Worm (Caenorhabditis elegans) whole organism, L4 larva: ENCODE data around the gene F32D8.4.
A peak's percentile ranks its signal among the peaks of the same experiment; 100 is the strongest.

Source experiments
- F44E2.7 ChIP-seq: fragments of 200-800 bp; sonication (Bioruptor generic); IDR thresholded peaks from 2 replicates; pipeline ENCODE4 v2.1.2; 2022; ENCODE audit warnings: missing genetic modification characterization, missing compliant biosample characterization
- T26A8.4 ChIP-seq: fragments of 200-800 bp; sonication (Bioruptor generic); IDR thresholded peaks from 2 replicates; pipeline ENCODE4 v1.3.6; 2022; ENCODE audit warnings: missing genetic modification characterization, missing compliant biosample characterization
- Y48G9A.11 ChIP-seq: fragments of 200-800 bp; sonication (Bioruptor generic); IDR thresholded peaks from 2 replicates; pipeline ENCODE4 v1.3.6; 2022; ENCODE audit warnings: missing genetic modification reagents, missing genetic modification characterization, missing compliant biosample characterization
- Y75B8A.6 ChIP-seq: fragments of 200-800 bp; sonication (Bioruptor generic); IDR thresholded peaks from 2 replicates; pipeline ENCODE4 v1.3.6; 2022; ENCODE audit warnings: missing genetic modification reagents, missing genetic modification characterization, missing compliant biosample characterization
- ceh-82 ChIP-seq: sonication (generic microtip); optimal IDR thresholded peaks from 2 replicates; lab custom pipeline; 2017; ENCODE audit warnings: missing biosample characterization, missing genetic modification characterization
- ctbp-1 ChIP-seq: fragments of 200-800 bp; sonication (Bioruptor generic); IDR thresholded peaks from 2 replicates; pipeline ENCODE4 v1.3.6; 2022; ENCODE audit warnings: missing genetic modification reagents, missing genetic modification characterization, missing compliant biosample characterization
- daf-16 ChIP-seq, 3 experiments: sonication (generic microtip); optimal IDR thresholded peaks; 2 replicates each; lab custom pipeline; 2016 to 2017; ENCODE audit warnings: missing genetic modification characterization in 3 of 3, missing genetic modification reagents in 3 of 3, mild to moderate bottlenecking in 2 of 3, missing compliant biosample characterization in 2 of 3, missing biosample characterization in 1 of 3, moderate library complexity in 1 of 3
- daf-19 ChIP-seq: fragments of 200-800 bp; sonication (Bioruptor generic); conservative IDR thresholded peaks from 2 replicates; pipeline ENCODE4 v1.3.6; 2022; ENCODE audit warnings: missing genetic modification characterization, missing compliant biosample characterization
- dmd-6 ChIP-seq: fragments of 200-800 bp; sonication (Bioruptor generic); IDR thresholded peaks from 2 replicates; pipeline ENCODE4 v1.3.6; 2022; ENCODE audit warnings: missing genetic modification reagents, missing genetic modification characterization, missing compliant biosample characterization
- dmd-9 ChIP-seq: fragments of 200-800 bp; sonication (Bioruptor generic); IDR thresholded peaks from 2 replicates; pipeline ENCODE4 v1.3.6; 2022; ENCODE audit warnings: missing genetic modification reagents, missing genetic modification characterization, missing compliant biosample characterization
- duxl-1 ChIP-seq: sonication (generic microtip); optimal IDR thresholded peaks from 2 replicates; lab custom pipeline; 2016; ENCODE audit warnings: mild to moderate bottlenecking, missing genetic modification characterization, moderate library complexity, missing compliant biosample characterization; ENCODE audit not compliant: poor library complexity
- dve-1 ChIP-seq: sonication (generic microtip); optimal IDR thresholded peaks from 2 replicates; lab custom pipeline; 2017; ENCODE audit warnings: antibody characterized with exemption, mild to moderate bottlenecking, missing genetic modification characterization, missing compliant biosample characterization; ENCODE audit not compliant: insufficient read depth
- fkh-10 ChIP-seq: fragments of 150-350 bp; optimal IDR thresholded peaks from 2 replicates; lab custom pipeline; 2014; ENCODE audit warnings: missing biosample characterization, missing genetic modification reagents, missing genetic modification characterization
- gei-8 ChIP-seq: fragments of 200-800 bp; sonication (Bioruptor generic); optimal IDR thresholded peaks from 2 replicates; lab custom pipeline; 2018; ENCODE audit warnings: mild to moderate bottlenecking, missing genetic modification characterization, missing compliant biosample characterization
- hif-1 ChIP-seq, 2 experiments: sonication (generic microtip); optimal IDR thresholded peaks; 2 replicates each; lab custom pipeline; 2016 to 2017; ENCODE audit warnings: missing compliant biosample characterization in 2 of 2, missing genetic modification characterization in 2 of 2, missing genetic modification reagents in 2 of 2, missing genotype in 2 of 2, mild to moderate bottlenecking in 1 of 2
- hlh-11 ChIP-seq: fragments of 200-800 bp; sonication (Bioruptor generic); optimal IDR thresholded peaks from 2 replicates; lab custom pipeline; 2018; ENCODE audit warnings: mild to moderate bottlenecking, missing genetic modification characterization, missing compliant biosample characterization
- hlh-30 ChIP-seq: sonication (generic microtip); optimal IDR thresholded peaks from 2 replicates; lab custom pipeline; 2017; ENCODE audit warnings: antibody characterized with exemption, mild to moderate bottlenecking, missing genetic modification characterization, missing compliant biosample characterization; ENCODE audit not compliant: insufficient read depth
- jun-1 ChIP-seq: fragments of 150-350 bp; optimal IDR thresholded peaks from 2 replicates; lab custom pipeline; 2014; ENCODE audit warnings: missing biosample characterization, missing genetic modification reagents, missing genetic modification characterization
- lin-38 ChIP-seq: fragments of 200-800 bp; sonication (Bioruptor generic); IDR thresholded peaks from 2 replicates; pipeline ENCODE4 v1.3.6; 2022; ENCODE audit warnings: missing genetic modification reagents, missing genetic modification characterization, missing compliant biosample characterization
- lin-39 ChIP-seq: fragments of 150-350 bp; optimal IDR thresholded peaks from 2 replicates; lab custom pipeline; 2014; ENCODE audit warnings: missing biosample characterization, missing genetic modification reagents, missing genetic modification characterization
- mxl-2 ChIP-seq: fragments of 200-800 bp; sonication (Bioruptor generic); conservative IDR thresholded peaks from 2 replicates; pipeline ENCODE4 v1.3.6; 2022; ENCODE audit warnings: missing genetic modification reagents, missing genetic modification characterization, missing compliant biosample characterization
- nhr-10 ChIP-seq: fragments of 150-350 bp; optimal IDR thresholded peaks from 2 replicates; lab custom pipeline; 2014; ENCODE audit warnings: missing biosample characterization, missing genetic modification characterization
- nhr-11 ChIP-seq: fragments of 150-350 bp; optimal IDR thresholded peaks from 2 replicates; lab custom pipeline; 2014; ENCODE audit warnings: missing biosample characterization, missing genetic modification characterization
- nhr-25 ChIP-seq: sonication (generic microtip); optimal IDR thresholded peaks from 2 replicates; lab custom pipeline; 2017; ENCODE audit warnings: missing genetic modification characterization, mild to moderate bottlenecking, missing compliant biosample characterization, antibody characterized with exemption, moderate library complexity, borderline replicate concordance; ENCODE audit not compliant: insufficient read depth
- nhr-28 ChIP-seq: fragments of 150-350 bp; optimal IDR thresholded peaks from 2 replicates; lab custom pipeline; 2014; ENCODE audit warnings: missing biosample characterization, missing genetic modification characterization
- nhr-41 ChIP-seq: fragments of 200-800 bp; sonication (Bioruptor generic); IDR thresholded peaks from 2 replicates; pipeline ENCODE4 v1.3.6; 2022; ENCODE audit warnings: missing genetic modification reagents, missing genetic modification characterization, missing compliant biosample characterization
- nhr-77 ChIP-seq: fragments of 150-350 bp; optimal IDR thresholded peaks from 2 replicates; lab custom pipeline; 2014; ENCODE audit warnings: missing biosample characterization, missing genetic modification characterization
- php-3 ChIP-seq: fragments of 200-800 bp; sonication (Bioruptor generic); IDR thresholded peaks from 2 replicates; pipeline ENCODE4 v1.3.6; 2022; ENCODE audit warnings: missing genetic modification reagents, missing genetic modification characterization, missing compliant biosample characterization
- pqm-1 ChIP-seq: sonication (generic microtip); optimal IDR thresholded peaks from 2 replicates; lab custom pipeline; 2017; ENCODE audit warnings: missing biosample characterization, missing genetic modification characterization
- sdz-12 ChIP-seq: fragments of 200-800 bp; sonication (Bioruptor generic); optimal IDR thresholded peaks from 2 replicates; lab custom pipeline; 2018; ENCODE audit warnings: mild to moderate bottlenecking, missing genetic modification characterization, missing compliant biosample characterization
- snpc-4 ChIP-seq: fragments of 150-350 bp; optimal IDR thresholded peaks from 2 replicates; lab custom pipeline; 2014; ENCODE audit warnings: missing biosample characterization, missing genetic modification characterization
- tra-1 ChIP-seq: fragments of 200-800 bp; sonication (Bioruptor generic); IDR thresholded peaks from 2 replicates; pipeline ENCODE4 v1.3.6; 2022; ENCODE audit warnings: missing genetic modification reagents, missing genetic modification characterization, missing compliant biosample characterization
- unc-130 ChIP-seq: sonication (generic microtip); optimal IDR thresholded peaks from 2 replicates; lab custom pipeline; 2016; ENCODE audit warnings: missing genetic modification reagents, missing genetic modification characterization, missing compliant biosample characterization
- zfp-3 ChIP-seq: fragments of 200-800 bp; sonication (Bioruptor generic); conservative IDR thresholded peaks from 2 replicates; pipeline ENCODE4 v1.3.6; 2022; ENCODE audit warnings: missing genetic modification reagents, missing genetic modification characterization, missing compliant biosample characterization
- zip-11 ChIP-seq: fragments of 200-800 bp; sonication (Bioruptor generic); IDR thresholded peaks from 2 replicates; pipeline ENCODE4 v1.3.6; 2022; ENCODE audit warnings: missing genetic modification characterization, missing compliant biosample characterization
- ztf-7 ChIP-seq: fragments of 150-350 bp; optimal IDR thresholded peaks from 2 replicates; lab custom pipeline; 2014; ENCODE audit warnings: missing biosample characterization, missing genetic modification characterization

The F32D8.4 gene

ce11 chrV:10937294-10937693, 43.9 kb upstream of the F32D8.4 start (continued):
- TF ChIP-seq nhr-41 (GFP tag; lab: Robert Waterston, UW): no peak
- no peak for TF ChIP-seq jun-1
- peak; percentile 37 for TF ChIP-seq dve-1 (tag; lab: Kevin White, UChicago)
- no peak for TF ChIP-seq nhr-25 (tag; lab: Kevin White, UChicago)
- no peak for TF ChIP-seq Y75B8A.6 (GFP tag; lab: Robert Waterston, UW)
- no peak for TF ChIP-seq ctbp-1 (GFP tag; lab: Robert Waterston, UW)
- TF ChIP-seq zip-11 (GFP tag; lab: Robert Waterston, UW): no peak
- TF ChIP-seq Y48G9A.11 (GFP tag; lab: Robert Waterston, UW): no peak
- peak; percentile 48 for TF ChIP-seq nhr-28 (tag; lab: Kevin White, UChicago)
- TF ChIP-seq T26A8.4: peak; percentile 32; the same call in 1 of the 2 replicates
- no peak for TF ChIP-seq F44E2.7 (GFP tag; lab: Robert Waterston, UW)
- peak in 1 of 2 experiments; percentile 43 for TF ChIP-seq hif-1 (tag; optimal IDR thresholded peaks at IDR 0.05; lab: Kevin White, UChicago)
- no peak for TF ChIP-seq daf-19 (GFP tag; lab: Robert Waterston, UW)
- TF ChIP-seq hlh-11 (tag; lab: Kevin White, UChicago): peak; percentile 23
- no peak for TF ChIP-seq tra-1 (GFP tag; lab: Robert Waterston, UW)
- TF ChIP-seq hlh-30 (tag; lab: Kevin White, UChicago): peak; percentile 85
- 0 out of 2 replicates have a peak, but pooled peaks have one; percentile 23 for TF ChIP-seq lin-38 (GFP tag; lab: Robert Waterston, UW)
- TF ChIP-seq nhr-11 (tag; lab: Kevin White, UChicago): peak; percentile 22
- peak; percentile 43 for TF ChIP-seq gei-8
- no peak for TF ChIP-seq mxl-2 (GFP tag; lab: Robert Waterston, UW)
- no peak for TF ChIP-seq dmd-9 (GFP tag; lab: Robert Waterston, UW)
- peak; percentile 95 for TF ChIP-seq fkh-10 (GFP tag; lab: Kevin White, UChicago)
- TF ChIP-seq ceh-82 (tag; lab: Kevin White, UChicago): no peak
- no peak for TF ChIP-seq nhr-77

ce11 chrV:10936681-10937080, 43.3 kb upstream of the F32D8.4 start, which contains the start of gene F17C11.12:
F17C11.12 (minus strand) TSS chrV:10936920.
- TF ChIP-seq ztf-7 (no peak), pqm-1 (tag; lab: Kevin White, UChicago) (peak; percentile 89), hlh-11 (tag; lab: Kevin White, UChicago) (peak; percentile 42), lin-39 (tag; lab: Kevin White, UChicago) (no peak), unc-130 (GFP tag; lab: Kevin White, UChicago) (no peak), nhr-77 (peak; percentile 8), zfp-3 (GFP tag; lab: Robert Waterston, UW) (no peak), ceh-82 (tag; lab: Kevin White, UChicago) (no peak), dve-1 (tag; lab: Kevin White, UChicago) (peak; percentile 74), dmd-6 (GFP tag; lab: Robert Waterston, UW) (peak; percentile 59), php-3 (GFP tag; lab: Robert Waterston, UW) (peak; percentile 89), sdz-12 (no peak), nhr-28 (tag; lab: Kevin White, UChicago) (peak; percentile 84), snpc-4 (tag; lab: Kevin White, UChicago) (no peak), hif-1 (tag; optimal IDR thresholded peaks at IDR 0.05; lab: Kevin White, UChicago) (no peak), nhr-10 (tag; lab: Kevin White, UChicago) (peak; percentile 3), daf-16 (GFP tag; optimal IDR thresholded peaks at IDR 0.05; lab: Kevin White, UChicago) (no peak), daf-16 (tag; optimal IDR thresholded peaks at IDR 0.05; lab: Kevin White, UChicago) (peak; percentile 52), gei-8 (no peak), duxl-1 (tag; lab: Kevin White, UChicago) (no peak)
